Fruit fly (Drosophila melanogaster) ovary, adult (tissue): Measurements from ENCODE around the gene Alg2.

Experiments
- CG17801 ChIP-seq: fragments of 200-800 bp; optimal IDR thresholded peaks from 2 replicates; lab custom pipeline; 2019; ENCODE audit warnings: missing biosample characterization, mild to moderate bottlenecking, missing genetic modification characterization, moderate library complexity; ENCODE audit not compliant: partially characterized antibody

Alg2 gene

dm6 chr3L:3143383-3143962, at the start of gene Alg2, which contains the start of gene CG11537:
Gene Alg2, plus strand, starts transcription at chr3L:3143808.
Gene CG11537, minus strand, starts transcription at chr3L:3143457.
- TF ChIP-seq CG17801 (GFP tag; lab: Kevin White, UChicago), result no peak

DNA sequence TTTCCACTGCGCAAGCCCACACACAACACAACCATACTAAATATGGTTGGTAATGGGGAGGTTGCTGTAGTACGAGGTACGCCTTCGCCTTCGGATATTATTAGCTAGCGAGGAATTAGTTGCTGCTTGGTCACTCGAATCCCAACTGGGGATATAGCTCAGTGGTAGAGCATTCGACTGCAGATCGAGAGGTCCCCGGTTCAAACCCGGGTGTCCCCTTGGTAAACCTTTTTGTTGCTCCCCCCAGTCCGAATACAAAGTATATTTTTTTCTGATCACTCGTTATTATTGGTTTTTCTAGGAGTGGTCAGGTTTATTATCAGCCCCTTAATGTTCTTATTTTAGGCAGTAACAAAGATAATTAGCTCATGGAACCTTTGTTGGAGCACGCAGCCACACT, 48.0 kb upstream of the Alg2 start:
- no peak for TF ChIP-seq CG17801 (GFP tag; lab: Kevin White, UChicago)

- no peak for TF ChIP-seq CG17801 (GFP tag; lab: Kevin White, UChicago)
Observed at dm6 chr3L:3096073-3096725, 47.4 kb upstream of the Alg2 start.

DNA sequence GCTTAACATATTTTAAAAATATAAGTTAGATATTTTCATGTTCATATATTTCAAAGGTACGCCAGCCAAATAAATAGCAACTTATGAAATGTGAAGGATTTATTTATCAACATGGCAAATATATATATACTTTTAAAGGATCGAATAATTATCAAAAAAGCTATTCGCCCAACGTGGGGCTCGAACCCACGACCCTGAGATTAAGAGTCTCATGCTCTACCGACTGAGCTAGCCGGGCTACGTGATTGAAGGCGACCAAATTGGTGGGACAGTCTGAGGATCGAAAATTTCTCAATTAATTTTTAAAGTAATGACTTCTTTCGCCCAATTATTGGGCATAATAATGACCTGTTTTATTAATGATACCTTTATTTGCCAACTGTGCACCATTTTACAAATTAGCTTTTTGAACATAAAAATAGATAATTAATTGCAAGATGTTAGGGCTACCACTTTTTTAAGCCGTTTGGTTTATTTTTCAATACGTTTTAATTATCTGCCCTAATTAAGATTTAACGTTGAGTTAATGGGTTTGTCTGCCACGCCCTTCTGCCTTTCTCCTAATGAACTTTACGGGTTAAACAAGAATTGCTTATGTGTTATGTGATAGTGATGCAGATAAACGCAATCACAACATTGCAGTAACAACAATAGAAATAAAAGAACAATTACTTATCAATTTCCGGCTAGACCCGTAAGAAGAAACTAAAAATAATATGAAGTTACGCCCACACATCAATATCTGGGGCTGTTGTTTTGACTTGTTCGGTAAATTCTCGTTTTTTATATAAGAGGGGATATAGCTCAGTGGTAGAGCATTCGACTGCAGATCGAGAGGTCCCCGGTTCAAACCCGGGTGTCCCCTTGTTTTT, 46.6 kb upstream of the Alg2 start:
- TF ChIP-seq CG17801 (GFP tag; lab: Kevin White, UChicago), result no peak

DNA sequence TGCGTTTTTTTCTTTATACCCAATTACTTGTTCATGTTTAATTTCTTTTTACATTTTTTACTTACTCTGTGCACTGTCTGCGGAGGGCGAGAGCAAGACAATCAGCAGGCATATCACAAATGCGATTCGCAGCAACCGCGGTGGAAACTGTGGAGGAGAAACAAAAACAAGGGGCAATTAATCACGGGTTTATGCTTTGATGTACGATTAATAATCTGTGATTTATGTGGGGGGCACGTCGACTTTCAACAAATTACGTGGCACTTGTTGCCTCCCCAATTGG, 46.1 kb upstream of the Alg2 start:
- TF ChIP-seq CG17801 (GFP tag; lab: Kevin White, UChicago), result no peak

DNA sequence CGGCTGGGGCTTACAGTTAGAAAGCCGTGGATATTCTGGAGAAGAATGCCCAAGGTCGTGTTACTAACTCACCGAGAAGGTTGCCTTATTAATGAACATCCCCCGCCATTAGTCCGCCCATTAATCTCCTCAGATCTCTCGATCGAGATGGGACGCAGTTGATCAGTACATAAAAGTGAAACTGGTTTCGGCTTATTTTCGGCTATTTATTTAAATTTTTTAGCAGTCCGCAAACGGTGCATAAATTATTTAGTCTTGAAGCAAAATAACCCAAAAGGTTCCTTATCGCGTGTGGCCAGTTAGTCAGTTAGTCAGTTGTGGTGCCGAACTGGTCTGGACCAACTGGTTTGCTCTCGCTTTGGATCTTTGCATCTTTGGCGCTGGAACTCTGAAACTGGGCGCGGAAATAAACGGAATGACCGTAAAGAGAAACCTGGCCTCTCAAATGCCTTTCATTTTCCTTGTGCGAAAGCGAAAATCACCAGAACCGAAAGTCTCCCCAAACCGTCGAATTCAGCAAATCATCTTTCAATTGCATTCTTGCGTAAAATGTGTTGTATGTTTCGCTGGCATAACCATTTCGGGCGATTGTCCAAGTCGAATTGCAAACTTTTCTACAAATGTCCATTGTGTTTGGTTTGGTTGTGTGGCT, 44.7 kb upstream of the Alg2 start:
- TF ChIP-seq CG17801 (GFP tag; lab: Kevin White, UChicago), result no peak

DNA sequence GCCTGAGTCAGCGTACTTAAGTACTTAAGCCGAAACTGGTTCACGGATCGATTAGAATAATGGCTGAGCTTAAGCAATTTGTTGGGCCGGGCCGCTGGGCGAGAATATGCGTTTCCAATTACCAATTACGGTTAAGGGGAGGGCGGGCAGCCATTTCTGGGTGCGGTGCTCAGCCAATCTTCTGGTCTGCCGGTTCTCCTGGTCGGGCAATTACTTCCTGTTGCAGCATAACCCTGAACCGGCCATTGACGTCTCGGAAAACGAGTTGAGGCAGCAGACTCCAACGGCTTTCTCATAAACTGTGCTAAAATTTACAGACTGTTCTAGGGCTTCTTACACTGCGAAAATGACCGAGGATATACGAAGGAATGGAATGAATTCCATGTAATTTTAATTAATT, 42.5 kb upstream of the Alg2 start:
- no peak for TF ChIP-seq CG17801 (GFP tag; lab: Kevin White, UChicago)

- no peak for TF ChIP-seq CG17801 (GFP tag; lab: Kevin White, UChicago)
Observed at dm6 chr3L:3102506-3103023, 41.0 kb upstream of the Alg2 start.

- TF ChIP-seq CG17801 (GFP tag; lab: Kevin White, UChicago), result no peak
Observed at dm6 chr3L:3105531-3105930, 38.1 kb upstream of the Alg2 start.

- TF ChIP-seq CG17801 (GFP tag; lab: Kevin White, UChicago), result no peak
Observed at dm6 chr3L:3106146-3106545, 37.5 kb upstream of the Alg2 start.

DNA sequence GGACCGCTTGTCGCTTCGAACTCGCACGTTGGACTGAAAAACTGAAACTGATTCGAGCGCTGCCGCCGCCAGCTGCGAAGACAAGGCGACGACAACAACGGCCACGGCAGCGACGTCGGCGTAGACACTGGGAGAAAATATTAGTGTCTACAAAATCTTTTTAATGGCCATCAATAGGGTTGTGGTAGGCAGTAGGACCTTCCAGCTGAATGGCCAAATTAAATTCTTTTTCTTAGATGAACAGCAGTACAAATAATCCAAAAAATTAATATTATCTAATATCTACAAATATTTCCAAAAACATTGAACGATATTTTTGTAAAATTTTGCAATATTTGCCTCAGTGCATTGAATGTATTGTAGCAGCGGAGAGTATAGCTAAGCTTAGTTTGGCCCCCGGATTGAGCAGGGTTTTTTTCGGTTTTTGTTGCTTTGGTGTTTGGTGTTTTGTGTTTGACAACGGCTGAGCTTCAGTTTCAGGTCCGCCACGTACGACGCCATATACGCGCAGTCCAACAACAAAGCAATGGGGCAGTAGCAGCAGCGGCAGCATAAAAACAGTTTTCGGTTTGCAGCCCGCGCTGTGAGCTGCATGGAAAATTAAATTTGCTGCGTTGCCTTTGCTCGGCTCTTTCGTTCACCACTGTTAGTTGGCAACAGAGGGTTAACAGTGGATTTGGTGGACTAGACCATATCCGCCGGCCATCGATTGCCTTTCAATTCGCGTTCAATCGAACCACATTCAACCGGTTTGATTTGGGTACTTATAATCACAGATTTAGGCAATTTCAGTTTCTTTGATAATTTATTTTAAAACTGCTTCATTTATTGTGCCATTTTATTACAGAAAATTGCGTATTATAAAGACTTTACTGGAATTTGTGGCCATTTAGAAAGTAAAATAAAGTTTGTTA, 36.4 kb upstream of the Alg2 start, which contains the start of gene Cht7:
Gene Cht7, minus strand, starts transcription at position 51 of the 914 bp plus-strand sequence.
- TF ChIP-seq CG17801 (GFP tag; lab: Kevin White, UChicago), result no peak

DNA sequence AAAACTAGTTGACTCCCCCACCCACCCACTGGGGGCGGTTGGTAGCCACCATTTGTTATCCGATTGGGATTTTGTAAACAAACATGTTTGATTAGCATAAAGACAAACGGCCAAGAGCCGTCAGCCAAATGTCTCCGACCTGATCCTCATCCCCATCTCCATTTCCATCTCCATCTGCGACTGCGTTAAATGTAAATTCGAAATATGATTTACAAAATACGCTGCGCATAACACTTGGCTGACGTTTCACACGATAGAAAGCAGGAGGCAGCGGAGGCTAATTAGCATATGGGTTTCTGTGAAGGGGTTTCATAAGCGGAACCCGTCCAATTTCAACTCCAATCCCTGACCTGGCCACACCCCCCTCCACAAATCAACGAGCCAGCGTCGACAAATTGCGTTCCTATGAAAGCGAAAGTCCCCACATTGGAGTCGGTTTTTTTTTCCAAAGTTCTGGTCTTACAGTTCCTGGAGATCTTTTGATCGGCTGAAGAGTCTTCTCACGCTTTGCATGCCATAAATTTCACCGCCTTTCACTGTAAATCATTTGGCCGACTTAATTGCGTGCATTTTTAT, 35.5 kb upstream of the Alg2 start:
- no peak for TF ChIP-seq CG17801 (GFP tag; lab: Kevin White, UChicago)

DNA sequence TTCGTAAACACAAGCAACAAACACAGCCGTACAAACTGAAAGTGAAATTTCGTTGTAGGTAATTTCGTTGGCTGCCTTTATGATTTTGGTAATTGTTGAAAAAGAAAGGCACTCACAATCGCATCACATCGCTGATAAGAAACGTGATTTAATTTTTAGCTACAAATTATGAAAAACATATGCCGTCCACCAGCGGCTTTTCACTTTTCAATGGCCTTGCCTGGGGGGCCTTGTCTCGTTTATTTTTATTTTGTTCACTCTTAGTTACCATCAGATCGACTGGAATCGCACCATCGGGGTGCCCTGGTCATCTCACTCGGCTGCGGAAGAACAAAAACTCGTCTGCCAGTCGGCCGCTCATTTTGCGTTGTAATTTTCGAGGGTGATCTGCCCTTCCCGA, 34.6 kb upstream of the Alg2 start:
- no peak for TF ChIP-seq CG17801 (GFP tag; lab: Kevin White, UChicago)
